Worm (Caenorhabditis elegans) whole organism, mixed stage, embryonic: ENCODE results near the gene F56F11.2.

ENCODE experiments used
- M03D4.4 ChIP-seq: sonication (generic microtip); optimal IDR thresholded peaks from 2 replicates; lab custom pipeline; 2017; ENCODE audit warnings: mild to moderate bottlenecking, missing genetic modification characterization, missing compliant biosample characterization
- bed-3 ChIP-seq: fragments of 200-800 bp; sonication (Bioruptor generic); optimal IDR thresholded peaks from 3 replicates; lab custom pipeline; 2018; ENCODE audit warnings: mild to moderate bottlenecking, missing genetic modification characterization, moderate library complexity, missing compliant biosample characterization
- blmp-1 ChIP-seq: fragments of 150-350 bp; optimal IDR thresholded peaks from 2 replicates; lab custom pipeline; 2014; ENCODE audit warnings: missing biosample characterization, missing genetic modification characterization
- ceh-39 ChIP-seq: fragments of 150-350 bp; optimal IDR thresholded peaks from 2 replicates; lab custom pipeline; 2014; ENCODE audit warnings: missing biosample characterization, missing genetic modification characterization
- ceh-43 ChIP-seq: fragments of 200-800 bp; sonication (Bioruptor generic); optimal IDR thresholded peaks from 2 replicates; lab custom pipeline; 2018; ENCODE audit warnings: mild to moderate bottlenecking, missing genetic modification characterization, moderate library complexity, missing compliant biosample characterization
- ceh-83 ChIP-seq: fragments of 200-800 bp; sonication (Bioruptor generic); optimal IDR thresholded peaks from 2 replicates; lab custom pipeline; 2018; ENCODE audit warnings: mild to moderate bottlenecking, missing genetic modification characterization, missing compliant biosample characterization
- ces-1 ChIP-seq: fragments of 150-350 bp; optimal IDR thresholded peaks from 2 replicates; lab custom pipeline; 2014; ENCODE audit warnings: missing biosample characterization, missing genetic modification reagents, missing genetic modification characterization
- cnd-1 ChIP-seq: fragments of 200-800 bp; sonication (Bioruptor generic); optimal IDR thresholded peaks from 2 replicates; lab custom pipeline; 2018; ENCODE audit warnings: mild to moderate bottlenecking, missing genetic modification characterization, missing compliant biosample characterization
- drap-1 ChIP-seq: fragments of 200-800 bp; sonication (Bioruptor generic); optimal IDR thresholded peaks from 3 replicates; lab custom pipeline; 2018; ENCODE audit warnings: mild to moderate bottlenecking, missing genetic modification characterization, missing compliant biosample characterization
- elt-1 ChIP-seq: sonication (generic microtip); optimal IDR thresholded peaks from 2 replicates; lab custom pipeline; 2017; ENCODE audit warnings: missing genetic modification characterization, mild to moderate bottlenecking, missing compliant biosample characterization, antibody characterized with exemption, moderate library complexity, borderline replicate concordance; ENCODE audit not compliant: insufficient read depth
- elt-3 ChIP-seq: fragments of 150-350 bp; optimal IDR thresholded peaks from 2 replicates; lab custom pipeline; 2014; ENCODE audit warnings: missing biosample characterization, missing genetic modification characterization
- flh-1 ChIP-seq: fragments of 200-800 bp; sonication (Bioruptor generic); optimal IDR thresholded peaks from 2 replicates; lab custom pipeline; 2018; ENCODE audit warnings: mild to moderate bottlenecking, missing genetic modification characterization, moderate library complexity, missing compliant biosample characterization
- ham-2 ChIP-seq: fragments of 200-800 bp; sonication (Bioruptor generic); optimal IDR thresholded peaks from 2 replicates; lab custom pipeline; 2018; ENCODE audit warnings: mild to moderate bottlenecking, missing genetic modification characterization, missing compliant biosample characterization
- hlh-1 ChIP-seq: fragments of 150-350 bp; optimal IDR thresholded peaks from 2 replicates; lab custom pipeline; 2014; ENCODE audit warnings: missing biosample characterization, missing genetic modification reagents, missing genetic modification characterization
- lin-13 ChIP-seq: fragments of 150-350 bp; optimal IDR thresholded peaks from 2 replicates; lab custom pipeline; 2014; ENCODE audit warnings: missing biosample characterization, missing genetic modification characterization
- lin-32 ChIP-seq: fragments of 200-800 bp; sonication (Bioruptor generic); optimal IDR thresholded peaks from 2 replicates; lab custom pipeline; 2018; ENCODE audit warnings: mild to moderate bottlenecking, missing genetic modification characterization, missing compliant biosample characterization
- lsy-2 ChIP-seq: fragments of 150-350 bp; optimal IDR thresholded peaks from 2 replicates; lab custom pipeline; 2014; ENCODE audit warnings: missing biosample characterization, missing genetic modification characterization
- mab-5 ChIP-seq: fragments of 150-350 bp; optimal IDR thresholded peaks from 2 replicates; lab custom pipeline; 2014; ENCODE audit warnings: missing biosample characterization, missing genetic modification characterization
- mep-1 ChIP-seq: fragments of 150-350 bp; optimal IDR thresholded peaks from 2 replicates; lab custom pipeline; 2017; ENCODE audit warnings: missing biosample characterization, missing genetic modification reagents, missing genetic modification characterization, inconsistent platforms
- mls-2 ChIP-seq: sonication (generic microtip); optimal IDR thresholded peaks from 2 replicates; lab custom pipeline; 2016; ENCODE audit warnings: mild to moderate bottlenecking, missing genetic modification characterization, moderate library complexity, missing compliant biosample characterization
- nhr-12 ChIP-seq: fragments of 150-350 bp; optimal IDR thresholded peaks from 2 replicates; lab custom pipeline; 2014; ENCODE audit warnings: missing biosample characterization, missing genetic modification characterization
- nhr-2 ChIP-seq: fragments of 150-350 bp; optimal IDR thresholded peaks from 2 replicates; lab custom pipeline; 2014; ENCODE audit warnings: missing biosample characterization, missing genetic modification characterization
- nhr-237 ChIP-seq: fragments of 150-350 bp; optimal IDR thresholded peaks from 2 replicates; lab custom pipeline; 2014; ENCODE audit warnings: missing biosample characterization, missing genetic modification characterization
- nhr-28 ChIP-seq: fragments of 150-350 bp; optimal IDR thresholded peaks from 2 replicates; lab custom pipeline; 2014; ENCODE audit warnings: missing biosample characterization, missing genetic modification characterization
- nhr-76 ChIP-seq: sonication (generic microtip); optimal IDR thresholded peaks from 2 replicates; lab custom pipeline; 2017; ENCODE audit warnings: missing biosample characterization, missing genetic modification characterization
- pha-4 ChIP-seq: fragments of 150-350 bp; optimal IDR thresholded peaks from 2 replicates; lab custom pipeline; 2018; ENCODE audit warnings: missing biosample characterization, missing genetic modification reagents, missing genetic modification characterization
- sem-2 ChIP-seq: fragments of 200-800 bp; sonication (Bioruptor generic); optimal IDR thresholded peaks from 2 replicates; lab custom pipeline; 2018; ENCODE audit warnings: mild to moderate bottlenecking, missing genetic modification characterization, missing compliant biosample characterization
- snpc-4 ChIP-seq: fragments of 150-350 bp; optimal IDR thresholded peaks from 2 replicates; lab custom pipeline; 2014; ENCODE audit warnings: missing biosample characterization, missing genetic modification characterization
- sptf-1 ChIP-seq: sonication (generic microtip); optimal IDR thresholded peaks from 2 replicates; lab custom pipeline; 2017; ENCODE audit warnings: mild to moderate bottlenecking, missing genetic modification characterization, moderate library complexity, missing compliant biosample characterization
- tbx-8 ChIP-seq: fragments of 200-800 bp; sonication (Bioruptor generic); optimal IDR thresholded peaks from 2 replicates; lab custom pipeline; 2018; ENCODE audit warnings: mild to moderate bottlenecking, missing genetic modification characterization, moderate library complexity, missing compliant biosample characterization
- unc-120 ChIP-seq: sonication (generic microtip); optimal IDR thresholded peaks from 2 replicates; lab custom pipeline; 2017; ENCODE audit warnings: missing genetic modification characterization, missing compliant biosample characterization; ENCODE audit not compliant: poor library complexity, severe bottlenecking
- unc-39 ChIP-seq: fragments of 150-350 bp; optimal IDR thresholded peaks from 2 replicates; lab custom pipeline; 2014; ENCODE audit warnings: missing biosample characterization, missing genetic modification characterization
- unc-62 ChIP-seq: fragments of 150-350 bp; optimal IDR thresholded peaks from 2 replicates; lab custom pipeline; 2014; ENCODE audit warnings: missing biosample characterization, missing genetic modification reagents, missing genetic modification characterization
- zip-8 ChIP-seq: fragments of 150-350 bp; optimal IDR thresholded peaks from 2 replicates; lab custom pipeline; 2014; ENCODE audit warnings: missing biosample characterization, missing genetic modification characterization
- ztf-11 ChIP-seq: fragments of 150-350 bp; optimal IDR thresholded peaks from 2 replicates; lab custom pipeline; 2014; ENCODE audit warnings: missing biosample characterization, missing genetic modification characterization

The F56F11.2 gene

DNA sequence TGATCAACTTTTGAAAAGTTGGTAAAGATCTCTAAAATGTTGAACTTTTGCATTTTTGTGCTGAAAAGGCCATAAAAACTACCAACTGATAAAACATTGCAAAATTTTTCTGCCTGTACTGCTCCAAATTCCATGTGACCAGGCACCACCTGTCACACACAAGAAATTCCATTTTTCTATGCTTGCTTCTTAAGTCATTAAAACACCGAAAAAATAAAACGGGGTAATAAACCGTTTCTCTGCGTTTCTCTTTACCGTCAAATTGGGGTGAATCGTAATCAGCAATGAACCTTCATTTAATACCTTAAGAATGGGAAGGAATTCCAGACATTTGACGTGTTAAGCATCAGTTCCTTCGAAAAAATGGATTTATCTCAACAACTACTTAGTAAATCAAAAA lies 11.9 kb upstream of the F56F11.2 start:
- TF ChIP-seq ceh-43 (GFP tag; lab: Kevin White, UChicago) (no peak), elt-3 (tag; lab: Kevin White, UChicago) (no peak), nhr-76 (tag; lab: Kevin White, UChicago) (no peak), ces-1 (GFP tag; lab: Kevin White, UChicago) (no peak), blmp-1 (tag; lab: Kevin White, UChicago) (no peak), elt-1 (tag; lab: Kevin White, UChicago) (no peak), flh-1 (GFP tag; lab: Kevin White, UChicago) (no peak), tbx-8 (no peak), nhr-237 (no peak), ham-2 (GFP tag; lab: Kevin White, UChicago) (no peak), bed-3 (GFP tag; lab: Kevin White, UChicago) (no peak), hlh-1 (tag; lab: Kevin White, UChicago) (no peak), mep-1 (tag; lab: Kevin White, UChicago) (no peak), nhr-12 (tag; lab: Kevin White, UChicago) (no peak), ztf-11 (tag; lab: Kevin White, UChicago) (no peak), unc-120 (tag; lab: Kevin White, UChicago) (no peak), unc-62 (GFP tag; lab: Kevin White, UChicago) (no peak), lin-32 (GFP tag; lab: Kevin White, UChicago) (no peak), nhr-28 (tag; lab: Kevin White, UChicago) (no peak)

DNA sequence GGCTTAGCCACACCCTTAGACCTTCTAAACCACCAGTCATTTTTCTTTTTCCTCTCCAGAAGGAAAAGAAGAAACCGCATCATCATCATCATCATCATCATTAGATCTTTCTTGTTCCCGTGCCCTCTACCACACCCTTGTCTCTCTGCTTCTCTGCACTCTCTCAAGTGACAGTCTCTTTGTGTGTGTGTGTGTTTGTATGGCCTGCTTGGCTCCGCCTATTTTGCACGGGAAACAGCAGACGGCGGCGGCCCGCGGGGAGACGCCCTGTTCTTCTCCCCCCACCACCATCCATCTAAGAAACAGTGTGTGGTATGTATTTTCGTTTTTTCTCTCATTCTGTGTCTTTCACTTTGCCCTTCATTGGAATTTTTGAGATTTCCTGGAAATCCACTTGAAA lies 10.3 kb upstream of the F56F11.2 start:
- TF ChIP-seq pha-4 (peak; percentile 20), mab-5 (tag; lab: Kevin White, UChicago) (no peak), ham-2 (GFP tag; lab: Kevin White, UChicago) (peak; percentile 21), nhr-12 (tag; lab: Kevin White, UChicago) (no peak), lin-13 (tag; lab: Kevin White, UChicago) (peak; percentile 15), mep-1 (tag; lab: Kevin White, UChicago) (no peak), ceh-39 (tag; lab: Kevin White, UChicago) (no peak), sem-2 (GFP tag; lab: Kevin White, UChicago) (no peak), flh-1 (GFP tag; lab: Kevin White, UChicago) (no peak), ceh-83 (no peak), sptf-1 (tag; lab: Kevin White, UChicago) (peak; percentile 34), unc-39 (tag; lab: Kevin White, UChicago) (no peak), elt-1 (tag; lab: Kevin White, UChicago) (no peak), elt-3 (tag; lab: Kevin White, UChicago) (no peak), nhr-76 (tag; lab: Kevin White, UChicago) (no peak), nhr-2 (no peak), cnd-1 (peak; percentile 7), lsy-2 (tag; lab: Kevin White, UChicago) (no peak), lin-32 (GFP tag; lab: Kevin White, UChicago) (no peak), drap-1 (peak; percentile 19), unc-62 (GFP tag; lab: Kevin White, UChicago) (peak; percentile 4)

DNA sequence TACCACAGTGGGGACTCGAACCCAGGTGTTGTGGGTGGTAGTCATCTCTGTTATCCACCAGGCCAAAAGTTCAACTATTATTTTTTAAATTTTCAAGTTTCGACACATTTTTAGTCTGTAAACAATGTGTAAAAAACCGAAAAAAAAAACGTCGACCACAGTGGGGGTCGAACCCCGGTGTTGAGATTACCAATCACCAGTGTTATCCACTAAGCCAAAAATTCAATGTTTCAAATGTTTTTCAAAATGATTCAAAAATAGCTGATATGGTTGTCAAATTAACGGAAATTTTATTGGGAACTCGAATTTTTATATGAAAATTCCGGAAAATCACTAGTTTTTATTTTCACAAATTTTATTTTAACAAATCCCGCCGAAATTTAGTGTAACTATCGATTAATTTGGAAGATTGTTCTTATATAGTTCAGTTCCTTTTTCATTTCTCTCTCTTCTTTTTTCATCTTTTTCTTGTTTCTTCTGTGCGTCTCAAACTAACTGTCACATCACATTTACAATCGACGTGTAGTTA lies 8.9 kb upstream of the F56F11.2 start:
- TF ChIP-seq mls-2 (tag; lab: Kevin White, UChicago), result no peak
- TF ChIP-seq unc-62 (GFP tag; lab: Kevin White, UChicago), result no peak
- TF ChIP-seq unc-120 (tag; lab: Kevin White, UChicago), result no peak
- no peak for TF ChIP-seq snpc-4 (tag; lab: Kevin White, UChicago)
- TF ChIP-seq pha-4, result no peak
- no peak for TF ChIP-seq elt-1 (tag; lab: Kevin White, UChicago)
- no peak for TF ChIP-seq M03D4.4 (tag; lab: Kevin White, UChicago)
- no peak for TF ChIP-seq cnd-1
- TF ChIP-seq nhr-2, result no peak
- no peak for TF ChIP-seq mab-5 (tag; lab: Kevin White, UChicago)
- TF ChIP-seq ham-2 (GFP tag; lab: Kevin White, UChicago), result no peak
- no peak for TF ChIP-seq zip-8 (tag; lab: Kevin White, UChicago)
- TF ChIP-seq nhr-76 (tag; lab: Kevin White, UChicago), result no peak
- TF ChIP-seq elt-3 (tag; lab: Kevin White, UChicago), result no peak
